Worm (Caenorhabditis elegans): ENCODE results near the gene prcc-1.

ce11 chrIV:13112982-13113381 lies 19.4 kb upstream of the prcc-1 start, which contains the start of gene best-2:
- TF ChIP-seq ztf-16 (tag; optimal IDR thresholded peaks at IDR 0.05) (no peak), nfya-1 (tag; optimal IDR thresholded peaks at IDR 0.05) (no peak), C08G9.2 (tag; optimal IDR thresholded peaks at IDR 0.05) (no peak), hlh-30 (tag; optimal IDR thresholded peaks at IDR 0.05; ENCODE audit: insufficient read depth) (no peak), sdc-2 (tag; optimal IDR thresholded peaks at IDR 0.05) (no peak), tbx-2 (tag; optimal IDR thresholded peaks at IDR 0.05) (no peak), pros-1 (tag; optimal IDR thresholded peaks at IDR 0.05) (no peak)
